Fruit fly (Drosophila melanogaster) whole organism, embryonic: ENCODE results near the gene Traf4.

ENCODE experiments used
- Bdp1 ChIP-seq: fragments of 200-800 bp; sonication (Bioruptor generic); optimal IDR thresholded peaks from 3 replicates; lab custom pipeline; 2016; ENCODE audit warnings: missing biosample characterization, missing genetic modification characterization
- BtbVII ChIP-seq: fragments of 200-800 bp; sonication (Bioruptor generic); optimal IDR thresholded peaks from 3 replicates; lab custom pipeline; 2017; ENCODE audit warnings: missing biosample characterization, mild to moderate bottlenecking, missing genetic modification characterization
- Bteb2 ChIP-seq: fragments of 200-800 bp; sonication (Bioruptor generic); optimal IDR thresholded peaks from 2 replicates; lab custom pipeline; 2016; ENCODE audit warnings: missing biosample characterization, missing genetic modification characterization
- CG10462 ChIP-seq: fragments of 200-800 bp; sonication (Bioruptor generic); optimal IDR thresholded peaks from 2 replicates; lab custom pipeline; 2016; ENCODE audit warnings: missing biosample characterization, missing genetic modification characterization
- CG10959 ChIP-seq: fragments of 200-800 bp; sonication (Bioruptor generic); IDR thresholded peaks from 2 replicates; pipeline ENCODE4 v1.3.6; 2022; ENCODE audit warnings: missing biosample characterization, missing genetic modification characterization
- CG13424 ChIP-seq: fragments of 200-800 bp; sonication (Bioruptor generic); optimal IDR thresholded peaks from 2 replicates; lab custom pipeline; 2019; ENCODE audit warnings: missing biosample characterization, mild to moderate bottlenecking, missing genetic modification characterization, moderate library complexity
- CG16813 ChIP-seq: fragments of 200-800 bp; sonication (Bioruptor generic); IDR thresholded peaks from 3 replicates; pipeline ENCODE4 v1.3.6; 2022; ENCODE audit warnings: missing biosample characterization, missing genetic modification characterization; ENCODE audit not compliant: partially characterized antibody
- CG3407 ChIP-seq: fragments of 200-800 bp; sonication (Bioruptor generic); optimal IDR thresholded peaks from 2 replicates; lab custom pipeline; 2018; ENCODE audit warnings: missing biosample characterization, mild to moderate bottlenecking, missing genetic modification characterization
- CG5953 ChIP-seq: fragments of 200-800 bp; sonication (Bioruptor generic); IDR thresholded peaks from 2 replicates; pipeline ENCODE4 v1.3.6; 2022; ENCODE audit warnings: missing biosample characterization, missing genetic modification characterization
- CG6813 ChIP-seq: fragments of 200-800 bp; sonication (Bioruptor generic); optimal IDR thresholded peaks from 2 replicates; lab custom pipeline; 2017; ENCODE audit warnings: missing biosample characterization, missing genetic modification characterization, mild to moderate bottlenecking, moderate library complexity, missing genetic modification reagents
- CG9609 ChIP-seq: fragments of 200-800 bp; sonication (Bioruptor generic); optimal IDR thresholded peaks from 3 replicates; lab custom pipeline; 2016; ENCODE audit warnings: missing biosample characterization, missing genetic modification characterization
- D ChIP-seq, 2 experiments: fragments of 200-800 bp in 1 of 2; fragments of >200 bp in 1 of 2; sonication (Bioruptor generic) in 1 of 2; optimal IDR thresholded peaks; 2 replicates in 1 of 2; 3 replicates in 1 of 2; lab custom pipeline; 2017; ENCODE audit warnings: mild to moderate bottlenecking in 1 of 2, missing biosample characterization in 1 of 2, missing genetic modification characterization in 1 of 2, missing genetic modification reagents in 1 of 2
- H2.0 ChIP-seq: fragments of 200-800 bp; sonication (Bioruptor generic); IDR thresholded peaks from 2 replicates; pipeline ENCODE4 v1.3.6; 2022; ENCODE audit warnings: missing biosample characterization, missing genetic modification characterization
- HLH4C ChIP-seq: fragments of 200-800 bp; sonication (Bioruptor generic); IDR thresholded peaks from 3 replicates; pipeline ENCODE4 v1.3.6; 2022; ENCODE audit warnings: missing biosample characterization, missing genetic modification characterization; ENCODE audit not compliant: partially characterized antibody
- HmgD ChIP-seq: fragments of 200-800 bp; sonication (Bioruptor generic); optimal IDR thresholded peaks from 3 replicates; lab custom pipeline; 2016; ENCODE audit warnings: missing biosample characterization, missing genetic modification characterization
- MESR4 ChIP-seq: fragments of 200-800 bp; sonication (Bioruptor generic); optimal IDR thresholded peaks from 2 replicates; lab custom pipeline; 2018; ENCODE audit warnings: missing biosample characterization, mild to moderate bottlenecking, missing genetic modification characterization, moderate library complexity
- Myb ChIP-seq: fragments of 200-800 bp; sonication (Bioruptor generic); optimal IDR thresholded peaks from 2 replicates; lab custom pipeline; 2016; ENCODE audit warnings: missing biosample characterization, missing genetic modification characterization
- NK7.1 ChIP-seq: fragments of 200-800 bp; sonication (Bioruptor generic); optimal IDR thresholded peaks from 3 replicates; lab custom pipeline; 2016; ENCODE audit warnings: missing biosample characterization, missing genetic modification characterization
- Opbp ChIP-seq: fragments of 200-800 bp; sonication (Bioruptor generic); IDR thresholded peaks from 3 replicates; pipeline ENCODE4 v1.3.6; 2022; ENCODE audit warnings: missing biosample characterization, missing genetic modification characterization; ENCODE audit not compliant: partially characterized antibody
- Ravus ChIP-seq: fragments of 200-800 bp; sonication (Bioruptor generic); IDR thresholded peaks from 2 replicates; pipeline ENCODE4 v1.3.6; 2022; ENCODE audit warnings: missing biosample characterization, missing genetic modification characterization
- Scr ChIP-seq: fragments of 200-800 bp; sonication (Bioruptor generic); IDR thresholded peaks from 2 replicates; pipeline ENCODE4 v1.3.6; 2022; ENCODE audit warnings: missing biosample characterization, missing genetic modification characterization; ENCODE audit not compliant: partially characterized antibody
- Sin3A ChIP-seq: fragments of >200 bp; optimal IDR thresholded peaks from 2 replicates; lab custom pipeline; 2018
- Trl ChIP-seq, 3 experiments: fragments of >200 bp in 2 of 3; fragments of 200-800 bp in 1 of 3; sonication (Bioruptor generic) in 1 of 3; optimal IDR thresholded peaks; 2 replicates in 1 of 3; 3 replicates in 2 of 3; lab custom pipeline; 2016 to 2017; ENCODE audit warnings: missing biosample characterization in 1 of 3, missing genetic modification characterization in 1 of 3
- Vsx1 ChIP-seq: fragments of 200-800 bp; sonication (Bioruptor generic); optimal IDR thresholded peaks from 2 replicates; lab custom pipeline; 2017; ENCODE audit warnings: missing biosample characterization, mild to moderate bottlenecking, missing genetic modification characterization, missing genetic modification reagents
- bowl ChIP-seq: fragments of 200-800 bp; sonication (Bioruptor generic); IDR thresholded peaks from 2 replicates; pipeline ENCODE4 v1.3.6; 2022; ENCODE audit warnings: missing biosample characterization, missing genetic modification characterization
- cato ChIP-seq: fragments of 200-800 bp; sonication (Bioruptor generic); optimal IDR thresholded peaks from 2 replicates; lab custom pipeline; 2016; ENCODE audit warnings: missing biosample characterization, missing genetic modification characterization, borderline replicate concordance
- cg ChIP-seq: fragments of 200-800 bp; sonication (Bioruptor generic); optimal IDR thresholded peaks from 3 replicates; lab custom pipeline; 2019; ENCODE audit warnings: missing biosample characterization, mild to moderate bottlenecking, missing genetic modification characterization, moderate library complexity
- cwo ChIP-seq: fragments of 200-800 bp; sonication (Bioruptor generic); optimal IDR thresholded peaks from 3 replicates; lab custom pipeline; 2017; ENCODE audit warnings: missing biosample characterization, missing genetic modification characterization, mild to moderate bottlenecking, moderate library complexity, missing genetic modification reagents
- dmrt99B ChIP-seq: fragments of 200-800 bp; sonication (Bioruptor generic); optimal IDR thresholded peaks from 2 replicates; lab custom pipeline; 2018; ENCODE audit warnings: missing biosample characterization, mild to moderate bottlenecking, missing genetic modification characterization, moderate library complexity
- esg ChIP-seq: fragments of 200-800 bp; sonication (Bioruptor generic); conservative IDR thresholded peaks from 2 replicates; pipeline ENCODE4 v1.3.6; 2022; ENCODE audit warnings: missing biosample characterization, missing genetic modification characterization
- fd102C ChIP-seq: fragments of 200-800 bp; sonication (Bioruptor generic); optimal IDR thresholded peaks from 2 replicates; lab custom pipeline; 2018; ENCODE audit warnings: missing biosample characterization, mild to moderate bottlenecking, missing genetic modification characterization, moderate library complexity
- gcm2 ChIP-seq: fragments of 200-800 bp; sonication (Bioruptor generic); optimal IDR thresholded peaks from 2 replicates; lab custom pipeline; 2016; ENCODE audit warnings: missing biosample characterization, missing genetic modification characterization
- grn ChIP-seq: fragments of 200-800 bp; sonication (Bioruptor generic); optimal IDR thresholded peaks from 3 replicates; lab custom pipeline; 2017; ENCODE audit warnings: missing biosample characterization, missing genetic modification characterization
- gro ChIP-seq: fragments of 200-800 bp; sonication (Bioruptor generic); optimal IDR thresholded peaks from 2 replicates; lab custom pipeline; 2016; ENCODE audit warnings: missing biosample characterization, missing genetic modification characterization
- gsb-n ChIP-seq: fragments of 200-800 bp; sonication (Bioruptor generic); optimal IDR thresholded peaks from 3 replicates; lab custom pipeline; 2018; ENCODE audit warnings: missing biosample characterization, mild to moderate bottlenecking, missing genetic modification characterization
- her ChIP-seq: fragments of 200-800 bp; sonication (Bioruptor generic); optimal IDR thresholded peaks from 2 replicates; lab custom pipeline; 2016; ENCODE audit warnings: missing biosample characterization, missing genetic modification characterization
- kah ChIP-seq: fragments of 200-800 bp; sonication (Bioruptor generic); optimal IDR thresholded peaks from 2 replicates; lab custom pipeline; 2018; ENCODE audit warnings: missing biosample characterization, mild to moderate bottlenecking, missing genetic modification characterization
- lbe ChIP-seq: fragments of 200-800 bp; sonication (Bioruptor generic); optimal IDR thresholded peaks from 2 replicates; lab custom pipeline; 2016; ENCODE audit warnings: missing biosample characterization, mild to moderate bottlenecking, missing genetic modification characterization
- nom ChIP-seq: fragments of 200-800 bp; sonication (Bioruptor generic); optimal IDR thresholded peaks from 2 replicates; lab custom pipeline; 2017; ENCODE audit warnings: missing biosample characterization, missing genetic modification characterization, mild to moderate bottlenecking, moderate library complexity, missing genetic modification reagents
- prd ChIP-seq, 3 experiments: fragments of >200 bp in 2 of 3; fragments of 200-800 bp in 1 of 3; sonication (Bioruptor generic) in 1 of 3; optimal IDR thresholded peaks in 2 of 3; IDR thresholded peaks in 1 of 3; 2 replicates in 2 of 3; 3 replicates in 1 of 3; pipeline versions ENCODE4 v1.3.6 to Lab custom; 2017 to 2022; ENCODE audit warnings: missing biosample characterization in 1 of 3, missing genetic modification characterization in 1 of 3
- repo ChIP-seq: fragments of 200-800 bp; sonication (Bioruptor generic); optimal IDR thresholded peaks from 2 replicates; lab custom pipeline; 2016; ENCODE audit warnings: missing biosample characterization, missing genetic modification characterization
- sd ChIP-seq: fragments of 200-800 bp; sonication (Bioruptor generic); optimal IDR thresholded peaks from 3 replicates; lab custom pipeline; 2018; ENCODE audit warnings: missing biosample characterization, mild to moderate bottlenecking, missing genetic modification characterization, moderate library complexity
- sqz ChIP-seq: fragments of 200-800 bp; sonication (Bioruptor generic); optimal IDR thresholded peaks from 3 replicates; lab custom pipeline; 2018; ENCODE audit warnings: missing biosample characterization, mild to moderate bottlenecking, missing genetic modification characterization
- ssp ChIP-seq: fragments of 200-800 bp; sonication (Bioruptor generic); IDR thresholded peaks from 2 replicates; pipeline ENCODE4 v1.3.6; 2022; ENCODE audit warnings: missing biosample characterization, missing genetic modification characterization
- stwl ChIP-seq: fragments of 200-800 bp; sonication (Bioruptor generic); optimal IDR thresholded peaks from 3 replicates; lab custom pipeline; 2018; ENCODE audit warnings: missing biosample characterization, mild to moderate bottlenecking, missing genetic modification characterization, moderate library complexity
- tll ChIP-seq, 2 experiments: fragments of 200-800 bp in 1 of 2; fragments of >200 bp in 1 of 2; sonication (Bioruptor generic) in 1 of 2; optimal IDR thresholded peaks; 2 replicates each; lab custom pipeline; 2017 to 2019; ENCODE audit warnings: missing biosample characterization in 2 of 2, missing genetic modification characterization in 2 of 2, mild to moderate bottlenecking in 1 of 2, moderate library complexity in 1 of 2
- wor ChIP-seq: fragments of 200-800 bp; sonication (Bioruptor generic); IDR thresholded peaks from 2 replicates; pipeline ENCODE4 v1.3.6; 2022; ENCODE audit warnings: missing biosample characterization, missing genetic modification characterization
- zen ChIP-seq: fragments of 200-800 bp; sonication (Bioruptor generic); optimal IDR thresholded peaks from 3 replicates; lab custom pipeline; 2018; ENCODE audit warnings: missing biosample characterization, mild to moderate bottlenecking, missing genetic modification characterization, moderate library complexity

The Traf4 gene

DNA sequence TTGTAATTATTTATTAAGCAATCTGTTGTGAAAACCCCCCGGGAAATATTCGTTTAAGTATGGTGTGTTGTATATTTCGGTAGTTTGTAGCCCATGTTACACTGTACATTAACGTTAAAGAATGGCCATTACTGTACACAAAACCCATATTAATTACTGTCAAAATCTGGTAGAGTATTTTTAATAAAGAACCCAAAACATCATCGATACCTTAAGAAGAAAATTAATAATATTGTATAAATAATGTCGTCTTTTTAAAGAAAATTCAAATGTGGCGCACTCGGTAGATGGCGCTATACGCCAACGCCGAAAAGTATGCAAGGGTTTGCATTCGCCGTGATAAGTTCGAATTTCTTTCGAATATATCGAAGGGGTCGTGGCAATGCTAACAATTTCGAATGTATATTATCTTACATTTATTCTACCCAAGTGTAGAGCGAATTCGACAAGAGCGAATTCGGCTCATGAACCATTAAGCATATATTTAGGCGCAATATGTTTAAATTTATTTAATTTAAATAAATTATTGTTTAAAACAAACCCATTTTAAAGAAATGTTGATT lies 16.1 kb upstream of the Traf4 start (continued):
- TF ChIP-seq wor (GFP tag; lab: Robert Waterston, UW) (no peak), stwl (peak; percentile 47), kah (no peak), Bdp1 (no peak), cg (GFP tag; lab: Kevin White, UChicago) (no peak), HLH4C (GFP tag; lab: Robert Waterston, UW) (no peak), cwo (GFP tag; lab: Kevin White, UChicago) (no peak), CG9609 (GFP tag; lab: Kevin White, UChicago) (no peak), CG3407 (GFP tag; lab: Kevin White, UChicago) (no peak), Bteb2 (no peak), gcm2 (GFP tag; lab: Kevin White, UChicago) (no peak), ssp (GFP tag; lab: Robert Waterston, UW) (no peak), esg (GFP tag; lab: Robert Waterston, UW) (no peak), Vsx1 (no peak), gro (GFP tag; lab: Kevin White, UChicago) (no peak), dmrt99B (tag; lab: Kevin White, UChicago) (no peak), Myb (GFP tag; lab: Kevin White, UChicago) (no peak), NK7.1 (GFP tag; lab: Kevin White, UChicago) (no peak), CG5953 (GFP tag; lab: Robert Waterston, UW) (no peak), D (optimal IDR thresholded peaks at IDR 0.05; lab: Kevin White, UChicago) (no peak), D (GFP tag; optimal IDR thresholded peaks at IDR 0.05; lab: Kevin White, UChicago) (no peak), prd (optimal IDR thresholded peaks at IDR 0.05; lab: Kevin White, UChicago) (no peak), prd (GFP tag; IDR thresholded peaks at IDR 0.05; lab: Robert Waterston, UW) (no peak), zen (tag; lab: Kevin White, UChicago) (no peak), CG13424 (tag; lab: Kevin White, UChicago) (no peak), Trl (optimal IDR thresholded peaks at IDR 0.05; lab: Kevin White, UChicago) (no peak), Trl (GFP tag; optimal IDR thresholded peaks at IDR 0.05; lab: Kevin White, UChicago) (no peak), bowl (GFP tag; lab: Robert Waterston, UW) (no peak), lbe (GFP tag; lab: Kevin White, UChicago) (peak; percentile 32), fd102C (peak; percentile 47), HmgD (GFP tag; lab: Kevin White, UChicago) (no peak), tll (GFP tag; optimal IDR thresholded peaks at IDR 0.05; lab: Kevin White, UChicago) (no peak), gsb-n (no peak), her (no peak), nom (GFP tag; lab: Kevin White, UChicago) (no peak), sqz (GFP tag; lab: Kevin White, UChicago) (no peak), cato (GFP tag; lab: Kevin White, UChicago) (no peak), Scr (GFP tag; lab: Robert Waterston, UW) (peak; percentile 17; the same call in 1 of the 2 replicates), CG6813 (GFP tag; lab: Kevin White, UChicago) (no peak), Sin3A (lab: Kevin White, UChicago) (no peak), CG10462 (no peak), CG10959 (no peak), grn (no peak), MESR4 (GFP tag; lab: Kevin White, UChicago) (no peak), BtbVII (GFP tag; lab: Kevin White, UChicago) (no peak), repo (GFP tag; lab: Kevin White, UChicago) (no peak), CG16813 (GFP tag; lab: Robert Waterston, UW) (peak; percentile 7; the same call in 1 of the 3 replicates), H2.0 (GFP tag; lab: Robert Waterston, UW) (no peak), Opbp (GFP tag; lab: Robert Waterston, UW) (peak; percentile 47; the same call in 1 of the 3 replicates), sd (tag; lab: Kevin White, UChicago) (peak; percentile 10), Ravus (GFP tag; lab: Robert Waterston, UW) (no peak)
